Fruit fly (Drosophila melanogaster) whole organism: ENCODE results near the gene CG4789.

ENCODE experiments used
- CG8478 ChIP-seq: fragments of >200 bp; optimal IDR thresholded peaks from 2 replicates; lab custom pipeline; 2018; ENCODE audit warnings: inconsistent platforms
- pan ChIP-seq: fragments of >200 bp; optimal IDR thresholded peaks from 2 replicates; lab custom pipeline; 2017
- usp ChIP-seq: fragments of >200 bp; optimal IDR thresholded peaks from 2 replicates; lab custom pipeline; 2017; ENCODE audit warnings: missing biosample characterization, missing genetic modification characterization, mixed read lengths

dm6 chrX:16781055-16781454 lies 19.7 kb upstream of the CG4789 start:
- no peak for TF ChIP-seq usp (GFP tag; lab: Kevin White, UChicago)
- TF ChIP-seq CG8478 (lab: Kevin White, UChicago), result no peak
- no peak for TF ChIP-seq pan (lab: Kevin White, UChicago)
